Worm (Caenorhabditis elegans): Measurements from ENCODE around the gene ZK666.2.
"Not testable (repeated sequence)": the region's sequence is repeated elsewhere in the genome, so short reads cannot be mapped to it uniquely, and the experiment has no call there.

The ZK666.2 gene

DNA sequence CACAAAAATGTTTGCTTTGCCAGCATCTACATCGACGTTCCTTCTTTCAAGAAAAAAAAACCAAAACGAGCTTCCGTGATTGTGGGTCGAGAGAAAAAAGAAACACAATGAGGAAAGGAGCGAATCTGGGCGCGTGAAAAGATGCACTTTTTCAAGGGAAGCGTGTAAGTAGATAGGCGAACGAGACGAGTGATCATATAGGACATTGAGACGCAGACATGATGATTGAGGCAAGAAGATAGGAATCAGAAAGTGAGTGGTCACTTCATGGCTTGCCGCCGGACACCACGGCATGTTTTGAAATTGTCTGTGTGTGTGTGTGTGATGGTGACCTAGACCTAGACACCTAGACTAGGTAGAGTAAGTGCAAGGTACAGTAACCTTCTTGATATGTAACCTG, 29.9 kb upstream of the ZK666.2 start (continued):
- TF ChIP-seq alr-1 (tag; optimal IDR thresholded peaks at IDR 0.05) (no peak), nhr-25 (tag; optimal IDR thresholded peaks at IDR 0.05) (peak; percentile 52), egl-27 (tag; optimal IDR thresholded peaks at IDR 0.05) (peak; percentile 38), zag-1 (tag; optimal IDR thresholded peaks at IDR 0.05) (peak; percentile 51), Y55F3AM.14 (GFP tag; optimal IDR thresholded peaks at IDR 0.05) (no peak), elt-3 (tag; optimal IDR thresholded peaks at IDR 0.05) (no peak), aly-2 (tag; optimal IDR thresholded peaks at IDR 0.05) (no peak), gmeb-1 (tag; optimal IDR thresholded peaks at IDR 0.05) (no peak), snpc-4 (tag; optimal IDR thresholded peaks at IDR 0.05) (no peak), sma-3 (GFP tag; optimal IDR thresholded peaks at IDR 0.05) (peak; percentile 59), peb-1 (tag; optimal IDR thresholded peaks at IDR 0.05) (no peak)

DNA sequence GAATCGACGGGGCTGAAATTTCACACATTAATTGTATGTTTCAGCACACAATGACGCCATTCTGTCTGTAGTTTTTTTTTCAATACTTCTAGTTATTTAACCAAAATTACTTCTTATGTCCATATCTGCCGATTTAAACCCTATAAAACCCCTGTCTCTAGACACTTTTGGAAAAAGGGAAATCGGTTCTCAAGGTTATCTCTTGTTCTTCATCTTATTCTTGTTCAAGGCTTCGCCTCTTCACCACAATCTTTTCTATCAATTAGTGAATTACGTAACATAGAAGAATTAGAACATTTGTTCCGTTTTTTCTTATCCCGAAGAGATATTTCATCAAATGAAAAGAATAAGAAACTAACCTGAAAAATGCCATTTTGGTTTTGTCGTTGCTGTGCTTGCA, 29.0 kb upstream of the ZK666.2 start:
- TF ChIP-seq ceh-16 (tag; optimal IDR thresholded peaks at IDR 0.05) (peak; percentile 32), lin-11 (tag; optimal IDR thresholded peaks at IDR 0.05) (no peak), nhr-25 (tag; optimal IDR thresholded peaks at IDR 0.05) (peak; percentile 50), nhr-77 (tag; optimal IDR thresholded peaks at IDR 0.05) (no peak), aly-2 (tag; optimal IDR thresholded peaks at IDR 0.05) (no peak), sma-9 (GFP tag; optimal IDR thresholded peaks at IDR 0.05) (peak; percentile 20), sma-9 (tag; optimal IDR thresholded peaks at IDR 0.05) (no peak), blmp-1 (tag; optimal IDR thresholded peaks at IDR 0.05; ENCODE audit: insufficient read depth) (peak; percentile 55)

DNA sequence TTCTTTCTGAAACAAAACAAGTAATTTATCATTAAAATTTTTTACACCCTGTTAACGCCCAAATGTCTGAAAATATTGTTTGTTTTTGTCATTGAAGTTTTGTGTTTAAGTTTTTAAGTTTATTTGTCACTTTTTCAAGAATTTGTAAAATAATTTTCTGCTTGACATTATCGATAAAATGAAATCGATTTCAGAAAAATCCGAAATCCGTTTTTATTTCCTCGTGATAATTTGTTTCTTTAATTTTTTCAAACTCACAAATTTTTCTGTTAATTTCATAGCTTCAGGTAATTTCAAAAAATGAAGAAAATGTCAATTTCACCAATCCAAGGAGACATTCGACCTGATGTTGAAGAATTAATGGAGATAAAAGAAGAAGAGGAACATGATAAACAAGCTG, 24.2 kb upstream of the ZK666.2 start, which contains the start of gene ZK666.12:
Gene ZK666.12 (plus strand): TSS at position 301 of the 400 bp plus-strand sequence.
- TF ChIP-seq nhr-10 (tag; optimal IDR thresholded peaks at IDR 0.05) (no peak), alr-1 (tag; optimal IDR thresholded peaks at IDR 0.05) (no peak), ZK546.5 (tag; optimal IDR thresholded peaks at IDR 0.05) (no peak), C34F6.9 (tag; optimal IDR thresholded peaks at IDR 0.05) (no peak), nhr-129 (tag; optimal IDR thresholded peaks at IDR 0.05) (no peak), ama-1 (optimal IDR thresholded peaks at IDR 0.05) (no peak), aly-2 (tag; optimal IDR thresholded peaks at IDR 0.05) (no peak), nhr-25 (tag; optimal IDR thresholded peaks at IDR 0.05) (no peak), nhr-6 (tag; optimal IDR thresholded peaks at IDR 0.05) (no peak), zag-1 (tag; optimal IDR thresholded peaks at IDR 0.05) (no peak), nhr-12 (tag; optimal IDR thresholded peaks at IDR 0.05) (no peak), elt-3 (tag; optimal IDR thresholded peaks at IDR 0.05) (no peak), nhr-77 (tag; optimal IDR thresholded peaks at IDR 0.05) (no peak), ceh-82 (tag; optimal IDR thresholded peaks at IDR 0.05) (no peak), sma-3 (GFP tag; optimal IDR thresholded peaks at IDR 0.05) (no peak), lin-39 (tag; optimal IDR thresholded peaks at IDR 0.05) (no peak)

DNA sequence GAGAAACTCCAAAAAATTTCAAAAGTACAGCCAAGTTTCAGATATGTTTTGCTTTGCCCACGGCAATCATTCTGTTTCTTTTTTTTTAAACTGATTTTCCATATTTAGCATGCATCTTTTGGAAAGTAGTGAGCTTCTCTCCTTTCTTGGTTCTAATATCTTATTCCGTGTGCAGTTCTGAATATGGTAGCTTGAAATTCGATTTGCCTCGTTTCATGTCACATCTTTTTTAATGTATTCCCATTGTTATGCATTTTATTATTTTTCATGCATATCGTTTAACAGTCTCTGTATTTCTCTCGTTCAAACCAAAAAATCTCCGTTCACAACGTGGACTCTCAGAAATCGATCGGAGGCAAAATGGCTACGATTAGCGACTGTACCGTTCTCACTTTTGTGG, 22.8 kb upstream of the ZK666.2 start, which contains the start of gene ZK666.14:
Gene ZK666.14 (plus strand): TSS at position 301 of the 400 bp plus-strand sequence.
- TF ChIP-seq nhr-6 (tag; optimal IDR thresholded peaks at IDR 0.05) (no peak), snpc-4 (tag; optimal IDR thresholded peaks at IDR 0.05) (no peak), C34F6.9 (tag; optimal IDR thresholded peaks at IDR 0.05) (no peak), skn-1 (tag; optimal IDR thresholded peaks at IDR 0.05) (no peak), sem-4 (tag; optimal IDR thresholded peaks at IDR 0.05) (no peak)

DNA sequence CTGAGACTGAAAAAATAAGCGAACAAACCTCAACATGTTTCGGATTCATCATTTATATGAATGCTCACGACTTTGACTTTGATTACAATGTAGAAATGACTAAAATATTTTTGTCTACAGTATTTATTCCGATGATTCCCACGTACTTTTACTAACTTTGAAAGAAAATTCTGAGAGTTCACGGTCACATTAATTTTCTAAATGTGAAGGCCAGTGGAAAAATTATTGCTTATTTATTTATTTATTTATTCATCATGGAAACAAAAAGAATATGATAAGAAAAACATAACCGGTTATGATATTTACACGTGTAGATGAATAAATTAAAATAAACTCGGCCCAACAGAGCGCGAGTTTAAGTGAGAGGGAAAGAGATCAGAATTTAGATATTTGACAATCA, 21.3 kb upstream of the ZK666.2 start, which contains the start of gene ZK666.8:
Gene ZK666.8 (minus strand): TSS at position 101 of the 400 bp plus-strand sequence.
- TF ChIP-seq nhr-10, gmeb-1, sem-4 (tag; optimal IDR thresholded peaks at IDR 0.05): not testable (repeated sequence)

DNA sequence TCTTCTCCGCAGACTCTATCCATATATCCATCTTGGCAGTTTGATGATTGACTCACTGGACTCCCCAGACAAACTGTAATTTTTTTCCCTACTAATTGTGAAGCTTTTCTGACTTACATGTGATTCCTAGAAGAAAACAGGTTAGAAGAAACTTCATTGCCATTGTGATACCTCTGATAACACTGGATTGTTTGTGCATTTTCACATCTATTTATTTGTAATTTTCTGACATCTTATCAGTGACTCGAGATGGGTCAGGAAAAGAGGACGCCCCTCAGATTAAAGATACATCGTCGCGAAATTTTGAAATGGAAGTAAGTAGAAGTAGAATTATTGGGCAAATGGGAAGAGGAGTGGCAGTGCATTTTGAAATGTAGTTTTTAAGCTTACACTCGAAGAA, 18.6 kb upstream of the ZK666.2 start, which contains the start of gene clec-61:
Gene clec-61 (minus strand): TSS at position 209 of the 400 bp plus-strand sequence.
- TF ChIP-seq fos-1 (tag; optimal IDR thresholded peaks at IDR 0.05) (no peak), nhr-237 (tag; optimal IDR thresholded peaks at IDR 0.05) (no peak), R02D3.7 (tag; optimal IDR thresholded peaks at IDR 0.05) (no peak), unc-62 (GFP tag; optimal IDR thresholded peaks at IDR 0.05) (no peak), nhr-25 (tag; optimal IDR thresholded peaks at IDR 0.05) (no peak), C34F6.9 (tag; optimal IDR thresholded peaks at IDR 0.05) (no peak), nhr-77 (tag; optimal IDR thresholded peaks at IDR 0.05) (no peak), mbf-1 (tag; optimal IDR thresholded peaks at IDR 0.05) (no peak), nhr-12 (tag; optimal IDR thresholded peaks at IDR 0.05) (no peak), ZK546.5 (tag; optimal IDR thresholded peaks at IDR 0.05) (no peak), zag-1 (tag; optimal IDR thresholded peaks at IDR 0.05) (no peak), F13H6.1 (tag; optimal IDR thresholded peaks at IDR 0.05) (no peak), lsy-2 (tag; optimal IDR thresholded peaks at IDR 0.05) (no peak), nhr-21 (tag; optimal IDR thresholded peaks at IDR 0.05) (no peak), Y55F3AM.14 (GFP tag; optimal IDR thresholded peaks at IDR 0.05) (no peak)
